Fruit fly (Drosophila melanogaster): ENCODE measurements around the gene CG43391.

dm6 chr3L:11534391-11535246, 46.2 kb downstream of the CG43391 start:
- TF ChIP-seq EcR (GFP tag; optimal IDR thresholded peaks at IDR 0.05) = no peak
- no peak for TF ChIP-seq CG10348 (GFP tag; IDR thresholded peaks at IDR 0.05)
- TF ChIP-seq fd96Ca (GFP tag; IDR thresholded peaks at IDR 0.05) = peak; percentile 56; the same call in 2 of the 3 replicates
- TF ChIP-seq gl (tag; optimal IDR thresholded peaks at IDR 0.05) = no peak
- no peak for TF ChIP-seq CG9948 (tag; optimal IDR thresholded peaks at IDR 0.05)
- TF ChIP-seq CG14655 (GFP tag; optimal IDR thresholded peaks at IDR 0.05) = peak; percentile 29

Measured in whole organism, pupa.